Worm (Caenorhabditis elegans) whole organism, early embryonic: ENCODE results near the gene mab-5.

ENCODE experiments used
- F13C5.2 ChIP-seq: sonication (generic microtip); optimal IDR thresholded peaks from 2 replicates; lab custom pipeline; 2017; ENCODE audit warnings: mild to moderate bottlenecking, missing genetic modification characterization, inconsistent platforms, missing compliant biosample characterization
- ama-1 ChIP-seq: fragments of 150-350 bp; optimal IDR thresholded peaks from 2 replicates; lab custom pipeline; 2014
- ceh-13 ChIP-seq: fragments of 200-800 bp; sonication (Bioruptor generic); optimal IDR thresholded peaks from 2 replicates; lab custom pipeline; 2018; ENCODE audit warnings: mild to moderate bottlenecking, missing genetic modification characterization, missing compliant biosample characterization
- ceh-36 ChIP-seq: sonication (generic microtip); optimal IDR thresholded peaks from 2 replicates; lab custom pipeline; 2016; ENCODE audit warnings: missing genetic modification characterization, inconsistent platforms, missing compliant biosample characterization
- ets-7 ChIP-seq: sonication (generic microtip); optimal IDR thresholded peaks from 2 replicates; lab custom pipeline; 2016; ENCODE audit warnings: missing genotype, missing genetic modification characterization, missing compliant biosample characterization
- flt-1 ChIP-seq: fragments of 200-800 bp; sonication (Bioruptor generic); IDR thresholded peaks from 2 replicates; pipeline ENCODE4 v1.3.6; 2022; ENCODE audit warnings: missing genetic modification characterization, missing compliant biosample characterization
- hmbx-1 ChIP-seq: sonication (generic microtip); optimal IDR thresholded peaks from 2 replicates; lab custom pipeline; 2016; ENCODE audit warnings: mild to moderate bottlenecking, missing genetic modification characterization, missing compliant biosample characterization
- hmg-4 ChIP-seq: fragments of 200-800 bp; sonication (Bioruptor generic); optimal IDR thresholded peaks from 2 replicates; lab custom pipeline; 2018; ENCODE audit warnings: mild to moderate bottlenecking, missing genetic modification characterization, missing compliant biosample characterization
- hnd-1 ChIP-seq: sonication (generic microtip); optimal IDR thresholded peaks from 2 replicates; lab custom pipeline; 2016; ENCODE audit warnings: missing genetic modification characterization, missing compliant biosample characterization
- sea-1 ChIP-seq: fragments of 200-800 bp; sonication (Bioruptor generic); conservative IDR thresholded peaks from 2 replicates; pipeline ENCODE4 v1.3.6; 2022; ENCODE audit warnings: missing genetic modification characterization, missing compliant biosample characterization
- tbx-11 ChIP-seq: fragments of 200-800 bp; sonication (Bioruptor generic); IDR thresholded peaks from 2 replicates; pipeline ENCODE4 v1.3.6; 2022; ENCODE audit warnings: missing genetic modification characterization, missing compliant biosample characterization
- tbx-37 ChIP-seq: fragments of 200-800 bp; sonication (Bioruptor generic); conservative IDR thresholded peaks from 2 replicates; pipeline ENCODE4 v1.3.6; 2022; ENCODE audit warnings: missing genetic modification reagents, missing genetic modification characterization, missing compliant biosample characterization
- tra-4 ChIP-seq: sonication (generic microtip); optimal IDR thresholded peaks from 2 replicates; lab custom pipeline; 2017; ENCODE audit warnings: missing genetic modification characterization, missing compliant biosample characterization

DNA sequence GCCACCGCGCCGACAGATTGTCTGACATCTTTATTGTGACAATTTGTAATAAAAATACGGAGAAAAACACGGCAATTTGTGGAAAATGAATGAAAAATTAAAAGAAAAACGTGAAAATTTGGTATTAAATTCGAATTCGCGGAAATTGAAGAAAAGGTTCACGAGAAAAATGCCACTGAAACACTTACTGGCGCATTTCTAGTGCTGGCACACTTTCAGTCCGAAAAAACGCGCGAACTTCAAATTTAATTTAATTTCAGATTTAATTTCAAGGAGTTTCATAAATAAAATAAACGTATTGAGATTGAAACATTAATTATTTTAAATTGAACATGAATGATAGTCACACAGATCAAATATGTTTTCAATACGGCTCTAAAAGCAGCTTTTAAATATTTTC lies 12.1 kb upstream of the mab-5 start, which contains the start of gene cyk-7:
- TF ChIP-seq hnd-1 (tag; lab: Kevin White, UChicago): no peak
- TF ChIP-seq ceh-36 (tag; lab: Kevin White, UChicago): no peak
- no peak for TF ChIP-seq sea-1 (GFP tag; lab: Robert Waterston, UW)
- TF ChIP-seq ceh-13 (GFP tag; lab: Kevin White, UChicago): no peak
- no peak for TF ChIP-seq hmbx-1 (tag; lab: Kevin White, UChicago)
- TF ChIP-seq ama-1: no peak
- no peak for TF ChIP-seq ets-7 (tag; lab: Kevin White, UChicago)
- TF ChIP-seq hmg-4: no peak
- no peak for TF ChIP-seq tbx-37
- TF ChIP-seq tra-4 (tag; lab: Kevin White, UChicago): no peak
- TF ChIP-seq tbx-11 (GFP tag; lab: Robert Waterston, UW): no peak
- no peak for TF ChIP-seq F13C5.2 (tag; lab: Kevin White, UChicago)
- no peak for TF ChIP-seq flt-1 (GFP tag; lab: Robert Waterston, UW)
